Worm (Caenorhabditis elegans) whole organism, midembryonic: ENCODE results near the gene tnc-2.
"Not testable (repeated sequence)": the region's sequence is repeated elsewhere in the genome, so short reads cannot be mapped to it uniquely, and the experiment has no call there.

Experiments used
- T22C8.4 ChIP-seq: fragments of 200-800 bp; sonication (Bioruptor generic); IDR thresholded peaks from 2 replicates; pipeline ENCODE4 v1.3.6; 2022; ENCODE audit warnings: missing genetic modification characterization, missing compliant biosample characterization
- cog-1 ChIP-seq: sonication (generic microtip); optimal IDR thresholded peaks from 2 replicates; lab custom pipeline; 2016; ENCODE audit warnings: missing genetic modification characterization, missing compliant biosample characterization
- flt-1 ChIP-seq: fragments of 200-800 bp; sonication (Bioruptor generic); IDR thresholded peaks from 2 replicates; pipeline ENCODE4 v1.3.6; 2022; ENCODE audit warnings: missing genetic modification characterization, missing compliant biosample characterization
- klf-2 ChIP-seq: fragments of 200-800 bp; sonication (Bioruptor generic); conservative IDR thresholded peaks from 2 replicates; pipeline ENCODE4 v1.3.6; 2022; ENCODE audit warnings: missing genetic modification reagents, missing genetic modification characterization, missing compliant biosample characterization
- med-1 ChIP-seq: sonication (generic microtip); optimal IDR thresholded peaks from 2 replicates; lab custom pipeline; 2017; ENCODE audit warnings: missing genetic modification characterization, mild to moderate bottlenecking, missing compliant biosample characterization, antibody characterized with exemption, missing genetic modification reagents; ENCODE audit not compliant: insufficient read depth
- ref-1 ChIP-seq: fragments of 200-800 bp; sonication (Bioruptor generic); conservative IDR thresholded peaks from 2 replicates; pipeline ENCODE4 v1.3.6; 2022; ENCODE audit warnings: missing genetic modification reagents, missing genetic modification characterization, missing compliant biosample characterization
- tab-1 ChIP-seq: fragments of 200-800 bp; sonication (Bioruptor generic); IDR thresholded peaks from 2 replicates; pipeline ENCODE4 v1.3.6; 2022; ENCODE audit warnings: missing genetic modification characterization, missing compliant biosample characterization
- ztf-23 ChIP-seq: fragments of 200-800 bp; sonication (Bioruptor generic); IDR thresholded peaks from 2 replicates; pipeline ENCODE4 v1.3.6; 2022; ENCODE audit warnings: missing genetic modification reagents, missing genetic modification characterization, missing compliant biosample characterization
- ztf-29 ChIP-seq: fragments of 200-800 bp; sonication (Bioruptor generic); IDR thresholded peaks from 2 replicates; pipeline ENCODE4 v1.3.6; 2022; ENCODE audit warnings: missing genetic modification reagents, missing genetic modification characterization, missing compliant biosample characterization

Gene tnc-2

DNA sequence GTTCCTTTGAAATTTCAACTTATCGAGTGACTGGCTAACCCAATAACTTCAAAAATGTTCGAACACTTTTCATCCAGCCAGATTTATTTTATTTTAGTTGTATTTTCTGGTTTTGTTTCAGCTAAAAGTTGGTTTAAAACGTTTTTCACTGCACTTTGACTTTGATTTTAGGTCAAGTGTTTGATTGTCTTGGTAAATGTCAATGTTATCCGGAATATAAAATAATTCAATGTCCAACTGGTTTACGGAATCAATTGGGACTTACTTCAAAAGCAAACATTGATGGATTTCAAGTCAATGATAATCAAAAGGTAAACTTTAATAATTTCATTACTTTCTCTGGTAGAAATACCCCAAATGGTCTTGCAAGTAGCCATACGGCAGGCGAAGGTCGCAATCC is 17.2 kb downstream of the tnc-2 start:
- no peak for TF ChIP-seq cog-1 (tag; lab: Kevin White, UChicago)
- no peak for TF ChIP-seq tab-1
- TF ChIP-seq ref-1 = no peak
- TF ChIP-seq ztf-29 (GFP tag; lab: Robert Waterston, UW) = no peak
- no peak for TF ChIP-seq klf-2 (GFP tag; lab: Robert Waterston, UW)

DNA sequence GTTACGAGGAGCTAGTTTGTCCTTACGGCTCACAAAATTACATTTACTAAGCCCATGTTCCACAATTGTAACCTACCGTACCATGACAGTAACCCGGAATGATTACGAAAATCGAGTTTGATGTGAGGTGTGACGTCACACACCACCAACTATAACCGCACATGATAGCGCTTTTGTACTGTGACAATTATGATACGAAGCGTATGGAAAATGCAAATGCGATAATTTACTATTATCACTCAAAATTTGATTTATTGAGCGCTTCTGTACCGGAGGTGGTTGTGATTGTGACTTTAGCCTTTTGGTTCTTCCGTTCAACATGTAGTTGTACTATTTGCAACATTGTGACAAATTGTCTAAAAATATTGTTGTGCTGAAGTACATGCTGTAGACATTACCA is 19.0 kb downstream of the tnc-2 start:
- TF ChIP-seq ztf-23 = no peak
- no peak for TF ChIP-seq flt-1 (GFP tag; lab: Robert Waterston, UW)
- TF ChIP-seq med-1 = no peak
- no peak for TF ChIP-seq klf-2 (GFP tag; lab: Robert Waterston, UW)
- TF ChIP-seq ztf-29 (GFP tag; lab: Robert Waterston, UW) = no peak
- TF ChIP-seq T22C8.4 (GFP tag; lab: Robert Waterston, UW) = no peak
- TF ChIP-seq cog-1 (tag; lab: Kevin White, UChicago) = no peak
- TF ChIP-seq tab-1 = no peak
- TF ChIP-seq ref-1 = no peak

DNA sequence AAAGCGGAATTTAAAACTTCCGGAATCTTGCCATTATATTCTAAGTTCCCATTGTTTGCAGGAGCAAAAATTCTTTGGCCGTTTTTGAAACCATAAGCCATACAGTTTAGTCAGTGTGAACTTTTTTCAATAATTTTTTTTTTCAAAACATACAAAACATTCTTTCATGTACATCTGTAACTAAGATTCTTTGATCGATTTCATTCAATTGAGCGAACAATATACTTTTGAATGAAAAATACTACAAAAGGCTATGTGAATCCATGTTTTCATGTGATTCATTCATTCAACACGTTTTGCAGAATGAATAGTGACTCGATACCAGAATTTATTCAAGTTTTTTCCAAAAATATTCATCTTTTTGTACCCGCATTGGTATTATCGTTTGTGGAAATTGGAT is 20.1 kb downstream of the tnc-2 start, which contains the start of gene ZK666.15:
Gene ZK666.15 (plus strand): TSS at position 301 of the 400 bp plus-strand sequence.
- TF ChIP-seq cog-1 (tag; lab: Kevin White, UChicago) (no peak), ztf-29 (GFP tag; lab: Robert Waterston, UW) (no peak), flt-1 (GFP tag; lab: Robert Waterston, UW) (no peak), klf-2 (GFP tag; lab: Robert Waterston, UW) (no peak), T22C8.4 (GFP tag; lab: Robert Waterston, UW) (no peak), tab-1 (no peak), med-1 (no peak)

DNA sequence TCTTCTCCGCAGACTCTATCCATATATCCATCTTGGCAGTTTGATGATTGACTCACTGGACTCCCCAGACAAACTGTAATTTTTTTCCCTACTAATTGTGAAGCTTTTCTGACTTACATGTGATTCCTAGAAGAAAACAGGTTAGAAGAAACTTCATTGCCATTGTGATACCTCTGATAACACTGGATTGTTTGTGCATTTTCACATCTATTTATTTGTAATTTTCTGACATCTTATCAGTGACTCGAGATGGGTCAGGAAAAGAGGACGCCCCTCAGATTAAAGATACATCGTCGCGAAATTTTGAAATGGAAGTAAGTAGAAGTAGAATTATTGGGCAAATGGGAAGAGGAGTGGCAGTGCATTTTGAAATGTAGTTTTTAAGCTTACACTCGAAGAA is 23.7 kb downstream of the tnc-2 start, which contains the start of gene clec-61:
Gene clec-61 (minus strand): TSS at position 209 of the 400 bp plus-strand sequence.
- TF ChIP-seq ztf-29 (GFP tag; lab: Robert Waterston, UW) (no peak), flt-1 (GFP tag; lab: Robert Waterston, UW) (no peak), T22C8.4 (GFP tag; lab: Robert Waterston, UW) (no peak), ztf-23 (no peak), ref-1 (no peak), med-1 (no peak), tab-1 (no peak), klf-2 (GFP tag; lab: Robert Waterston, UW) (no peak), cog-1 (tag; lab: Kevin White, UChicago) (no peak)

DNA sequence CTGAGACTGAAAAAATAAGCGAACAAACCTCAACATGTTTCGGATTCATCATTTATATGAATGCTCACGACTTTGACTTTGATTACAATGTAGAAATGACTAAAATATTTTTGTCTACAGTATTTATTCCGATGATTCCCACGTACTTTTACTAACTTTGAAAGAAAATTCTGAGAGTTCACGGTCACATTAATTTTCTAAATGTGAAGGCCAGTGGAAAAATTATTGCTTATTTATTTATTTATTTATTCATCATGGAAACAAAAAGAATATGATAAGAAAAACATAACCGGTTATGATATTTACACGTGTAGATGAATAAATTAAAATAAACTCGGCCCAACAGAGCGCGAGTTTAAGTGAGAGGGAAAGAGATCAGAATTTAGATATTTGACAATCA is 26.4 kb downstream of the tnc-2 start, which contains the start of gene ZK666.8:
Gene ZK666.8 (minus strand): TSS at position 101 of the 400 bp plus-strand sequence.
- TF ChIP-seq med-1, ztf-23, tab-1: not testable (repeated sequence)

DNA sequence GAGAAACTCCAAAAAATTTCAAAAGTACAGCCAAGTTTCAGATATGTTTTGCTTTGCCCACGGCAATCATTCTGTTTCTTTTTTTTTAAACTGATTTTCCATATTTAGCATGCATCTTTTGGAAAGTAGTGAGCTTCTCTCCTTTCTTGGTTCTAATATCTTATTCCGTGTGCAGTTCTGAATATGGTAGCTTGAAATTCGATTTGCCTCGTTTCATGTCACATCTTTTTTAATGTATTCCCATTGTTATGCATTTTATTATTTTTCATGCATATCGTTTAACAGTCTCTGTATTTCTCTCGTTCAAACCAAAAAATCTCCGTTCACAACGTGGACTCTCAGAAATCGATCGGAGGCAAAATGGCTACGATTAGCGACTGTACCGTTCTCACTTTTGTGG is 27.8 kb downstream of the tnc-2 start, which contains the start of gene ZK666.14:
Gene ZK666.14 (plus strand): TSS at position 301 of the 400 bp plus-strand sequence.
- TF ChIP-seq cog-1 (tag; lab: Kevin White, UChicago) (no peak), T22C8.4 (GFP tag; lab: Robert Waterston, UW) (no peak), flt-1 (GFP tag; lab: Robert Waterston, UW) (no peak), ztf-29 (GFP tag; lab: Robert Waterston, UW) (no peak), tab-1 (no peak)

DNA sequence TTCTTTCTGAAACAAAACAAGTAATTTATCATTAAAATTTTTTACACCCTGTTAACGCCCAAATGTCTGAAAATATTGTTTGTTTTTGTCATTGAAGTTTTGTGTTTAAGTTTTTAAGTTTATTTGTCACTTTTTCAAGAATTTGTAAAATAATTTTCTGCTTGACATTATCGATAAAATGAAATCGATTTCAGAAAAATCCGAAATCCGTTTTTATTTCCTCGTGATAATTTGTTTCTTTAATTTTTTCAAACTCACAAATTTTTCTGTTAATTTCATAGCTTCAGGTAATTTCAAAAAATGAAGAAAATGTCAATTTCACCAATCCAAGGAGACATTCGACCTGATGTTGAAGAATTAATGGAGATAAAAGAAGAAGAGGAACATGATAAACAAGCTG is 29.3 kb downstream of the tnc-2 start, which contains the start of gene ZK666.12:
Gene ZK666.12 (plus strand): TSS at position 301 of the 400 bp plus-strand sequence.
- TF ChIP-seq klf-2 (GFP tag; lab: Robert Waterston, UW) = no peak
- TF ChIP-seq ref-1 = no peak
- TF ChIP-seq tab-1 = no peak
- TF ChIP-seq flt-1 (GFP tag; lab: Robert Waterston, UW) = no peak
- no peak for TF ChIP-seq ztf-29 (GFP tag; lab: Robert Waterston, UW)
- no peak for TF ChIP-seq ztf-23
- TF ChIP-seq med-1 = no peak
- no peak for TF ChIP-seq cog-1 (tag; lab: Kevin White, UChicago)
- TF ChIP-seq T22C8.4 (GFP tag; lab: Robert Waterston, UW) = no peak

DNA sequence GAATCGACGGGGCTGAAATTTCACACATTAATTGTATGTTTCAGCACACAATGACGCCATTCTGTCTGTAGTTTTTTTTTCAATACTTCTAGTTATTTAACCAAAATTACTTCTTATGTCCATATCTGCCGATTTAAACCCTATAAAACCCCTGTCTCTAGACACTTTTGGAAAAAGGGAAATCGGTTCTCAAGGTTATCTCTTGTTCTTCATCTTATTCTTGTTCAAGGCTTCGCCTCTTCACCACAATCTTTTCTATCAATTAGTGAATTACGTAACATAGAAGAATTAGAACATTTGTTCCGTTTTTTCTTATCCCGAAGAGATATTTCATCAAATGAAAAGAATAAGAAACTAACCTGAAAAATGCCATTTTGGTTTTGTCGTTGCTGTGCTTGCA is 34.0 kb downstream of the tnc-2 start:
- TF ChIP-seq T22C8.4 (GFP tag; lab: Robert Waterston, UW) (no peak), ztf-29 (GFP tag; lab: Robert Waterston, UW) (no peak), ref-1 (no peak), tab-1 (no peak), ztf-23 (no peak), klf-2 (GFP tag; lab: Robert Waterston, UW) (no peak), flt-1 (GFP tag; lab: Robert Waterston, UW) (no peak), cog-1 (tag; lab: Kevin White, UChicago) (no peak), med-1 (no peak)

DNA sequence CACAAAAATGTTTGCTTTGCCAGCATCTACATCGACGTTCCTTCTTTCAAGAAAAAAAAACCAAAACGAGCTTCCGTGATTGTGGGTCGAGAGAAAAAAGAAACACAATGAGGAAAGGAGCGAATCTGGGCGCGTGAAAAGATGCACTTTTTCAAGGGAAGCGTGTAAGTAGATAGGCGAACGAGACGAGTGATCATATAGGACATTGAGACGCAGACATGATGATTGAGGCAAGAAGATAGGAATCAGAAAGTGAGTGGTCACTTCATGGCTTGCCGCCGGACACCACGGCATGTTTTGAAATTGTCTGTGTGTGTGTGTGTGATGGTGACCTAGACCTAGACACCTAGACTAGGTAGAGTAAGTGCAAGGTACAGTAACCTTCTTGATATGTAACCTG is 34.9 kb downstream of the tnc-2 start:
- TF ChIP-seq med-1 = no peak
- TF ChIP-seq flt-1 (GFP tag; lab: Robert Waterston, UW) = no peak
- no peak for TF ChIP-seq klf-2 (GFP tag; lab: Robert Waterston, UW)
- no peak for TF ChIP-seq ref-1
- TF ChIP-seq cog-1 (tag; lab: Kevin White, UChicago) = no peak
- TF ChIP-seq tab-1 = no peak
- no peak for TF ChIP-seq T22C8.4 (GFP tag; lab: Robert Waterston, UW)
- TF ChIP-seq ztf-23 = no peak
- no peak for TF ChIP-seq ztf-29 (GFP tag; lab: Robert Waterston, UW)

DNA sequence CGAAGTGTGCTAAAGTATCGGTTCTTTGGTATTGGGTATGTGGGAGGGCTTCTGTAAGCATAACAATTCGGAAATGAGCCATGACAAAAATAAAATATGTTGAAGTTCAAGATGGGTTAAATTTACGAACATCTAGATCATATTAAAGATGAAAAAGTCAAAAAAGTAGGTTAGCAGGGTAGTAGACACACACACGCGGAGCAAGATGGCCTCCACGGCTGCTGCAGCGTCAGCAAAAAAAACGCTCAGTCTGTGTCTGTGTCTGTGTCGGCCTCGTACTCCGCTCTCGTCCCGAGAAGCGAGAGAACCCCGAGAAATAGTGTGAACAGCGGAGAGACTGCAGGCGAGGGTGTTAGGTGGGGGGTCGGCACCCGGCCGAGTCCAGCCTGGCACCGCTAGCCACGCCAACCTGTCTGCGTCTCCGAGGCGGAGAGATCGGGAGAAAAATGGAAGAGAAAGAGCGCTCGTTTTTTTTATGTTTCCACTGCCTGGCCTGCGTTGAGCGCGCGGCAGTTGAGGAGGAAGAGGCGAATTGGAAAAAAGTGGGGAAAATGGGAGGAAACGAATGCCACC is 35.9 kb downstream of the tnc-2 start, which contains the start of gene myrf-1:
Gene myrf-1 (minus strand): TSS at position 51 of the 573 bp plus-strand sequence.
- TF ChIP-seq flt-1 (GFP tag; lab: Robert Waterston, UW) (0 out of 2 replicates have a peak, but pooled peaks have one; percentile 6), ztf-23 (peak; percentile 56; the same call in 1 of the 2 replicates), cog-1 (tag; lab: Kevin White, UChicago) (peak; percentile 72), tab-1 (0 out of 2 replicates have a peak, but pooled peaks have one; percentile 67), ref-1 (no peak)
